Worm (Caenorhabditis elegans) whole organism, L3 larva: ENCODE results near the gene W03D2.9.

Experiments used
- nhr-43 ChIP-seq: sonication (generic microtip); optimal IDR thresholded peaks from 2 replicates; lab custom pipeline; 2016; ENCODE audit warnings: mild to moderate bottlenecking, missing genetic modification characterization, missing compliant biosample characterization; ENCODE audit not compliant: poor library complexity, severe bottlenecking
- skn-1 ChIP-seq: fragments of 150-350 bp; optimal IDR thresholded peaks from 2 replicates; lab custom pipeline; 2014; ENCODE audit warnings: missing biosample characterization, missing genetic modification characterization

DNA sequence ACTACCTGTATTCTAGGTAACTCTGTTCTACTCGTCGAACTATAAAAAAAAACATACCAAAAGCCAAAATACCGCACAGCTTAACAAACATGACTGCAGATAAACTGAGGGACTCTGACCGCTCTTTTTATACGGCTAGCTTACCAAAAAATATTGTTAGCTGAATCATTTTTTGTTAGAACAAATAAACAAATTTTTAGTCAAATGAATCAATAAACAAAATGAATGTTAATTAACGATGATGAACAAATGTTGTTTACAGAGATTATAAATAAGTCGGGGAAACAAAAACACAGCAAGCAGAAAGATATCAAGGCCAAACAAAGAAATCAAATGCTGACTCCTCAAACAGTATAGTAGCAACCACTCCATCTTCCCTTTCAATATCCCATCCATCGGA lies 10.9 kb downstream of the W03D2.9 start, which contains the start of gene ilys-6:
- TF ChIP-seq skn-1 (tag; lab: Kevin White, UChicago): no peak
- no peak for TF ChIP-seq nhr-43 (tag; lab: Kevin White, UChicago)
